Fruit fly (Drosophila melanogaster): ENCODE results near the gene bnl.

The bnl gene

dm6 chr3R:19783290-19783689 is 53.3 kb downstream of the bnl start, which contains the start of gene Acsx4:
Acsx4 (plus strand) TSS chr3R:19783522.
- no peak for TF ChIP-seq brk (GFP tag; optimal IDR thresholded peaks at IDR 0.05)
- no peak for TF ChIP-seq Mio (GFP tag; optimal IDR thresholded peaks at IDR 0.05)
- TF ChIP-seq Jra (GFP tag; optimal IDR thresholded peaks at IDR 0.05) = no peak
- no peak for TF ChIP-seq Hr83 (GFP tag; optimal IDR thresholded peaks at IDR 0.05; ENCODE audit: poor library complexity, severe bottlenecking)
- no peak for TF ChIP-seq Hnf4 (GFP tag; optimal IDR thresholded peaks at IDR 0.05)
- no peak for TF ChIP-seq sage (GFP tag; optimal IDR thresholded peaks at IDR 0.05)
- no peak for TF ChIP-seq dl (GFP tag; optimal IDR thresholded peaks at IDR 0.05; ENCODE audit: insufficient read depth in 1 of 2, partially characterized antibody in 2 of 2)
- TF ChIP-seq fru (GFP tag; optimal IDR thresholded peaks at IDR 0.05) = no peak
- no peak for TF ChIP-seq CrebA (GFP tag; optimal IDR thresholded peaks at IDR 0.05; ENCODE audit: borderline replicate concordance)
- no peak for TF ChIP-seq OdsH (GFP tag; optimal IDR thresholded peaks at IDR 0.05)
- TF ChIP-seq rgr (GFP tag; optimal IDR thresholded peaks at IDR 0.05) = no peak
- no peak for TF ChIP-seq Sp1 (GFP tag; optimal IDR thresholded peaks at IDR 0.05)
- no peak for TF ChIP-seq tai (GFP tag; optimal IDR thresholded peaks at IDR 0.05)
- TF ChIP-seq br (GFP tag; optimal IDR thresholded peaks at IDR 0.05) = no peak
- no peak for TF ChIP-seq Myc (optimal IDR thresholded peaks at IDR 0.05)
- no peak for TF ChIP-seq jim (GFP tag; optimal IDR thresholded peaks at IDR 0.05)
- TF ChIP-seq Rel (GFP tag; optimal IDR thresholded peaks at IDR 0.05) = no peak
- TF ChIP-seq Rel (tag; optimal IDR thresholded peaks at IDR 0.05) = no peak
- TF ChIP-seq dmrt93B (GFP tag; optimal IDR thresholded peaks at IDR 0.05) = no peak

- no peak for TF ChIP-seq Sp1 (GFP tag; optimal IDR thresholded peaks at IDR 0.05)
- no peak for TF ChIP-seq lola (GFP tag; optimal IDR thresholded peaks at IDR 0.05)
- TF ChIP-seq pan (optimal IDR thresholded peaks at IDR 0.05) = no peak
- TF ChIP-seq rgr (GFP tag; optimal IDR thresholded peaks at IDR 0.05) = no peak
- TF ChIP-seq tai (GFP tag; optimal IDR thresholded peaks at IDR 0.05) = no peak
- no peak for TF ChIP-seq usp (GFP tag; optimal IDR thresholded peaks at IDR 0.05)
- TF ChIP-seq jim (GFP tag; optimal IDR thresholded peaks at IDR 0.05) = no peak
- TF ChIP-seq Mio (GFP tag; optimal IDR thresholded peaks at IDR 0.05) = no peak
- TF ChIP-seq dl (GFP tag; optimal IDR thresholded peaks at IDR 0.05; ENCODE audit: insufficient read depth in 1 of 2, partially characterized antibody in 2 of 2) = no peak
- TF ChIP-seq CrebA (GFP tag; optimal IDR thresholded peaks at IDR 0.05; ENCODE audit: borderline replicate concordance) = no peak
- no peak for TF ChIP-seq ey (GFP tag; optimal IDR thresholded peaks at IDR 0.05)
- no peak for TF ChIP-seq Jra (GFP tag; optimal IDR thresholded peaks at IDR 0.05)
- TF ChIP-seq Vsx2 (GFP tag; optimal IDR thresholded peaks at IDR 0.05; ENCODE audit: partially characterized antibody) = no peak
- no peak for TF ChIP-seq CG9705 (GFP tag; optimal IDR thresholded peaks at IDR 0.05)
- no peak for TF ChIP-seq Dif (GFP tag; optimal IDR thresholded peaks at IDR 0.05; ENCODE audit: partially characterized antibody)
- no peak for TF ChIP-seq sage (GFP tag; optimal IDR thresholded peaks at IDR 0.05)
- TF ChIP-seq psq (GFP tag; optimal IDR thresholded peaks at IDR 0.05) = no peak
Observed at dm6 chr3R:19780946-19781345, 55.7 kb downstream of the bnl start, which contains the start of gene Acsx3. Acsx3 (plus strand) TSS chr3R:19781246.

dm6 chr3R:19778065-19778800 is 58.4 kb downstream of the bnl start, which contains the start of gene Acsx2:
Acsx2 (plus strand) TSS chr3R:19778750.
- TF ChIP-seq tai (GFP tag; optimal IDR thresholded peaks at IDR 0.05) (no peak), OdsH (GFP tag; optimal IDR thresholded peaks at IDR 0.05) (no peak), brk (GFP tag; optimal IDR thresholded peaks at IDR 0.05) (no peak), ey (GFP tag; optimal IDR thresholded peaks at IDR 0.05) (no peak), sage (GFP tag; optimal IDR thresholded peaks at IDR 0.05) (no peak), lola (GFP tag; optimal IDR thresholded peaks at IDR 0.05) (no peak), Myc (optimal IDR thresholded peaks at IDR 0.05) (no peak), GATAd (GFP tag; optimal IDR thresholded peaks at IDR 0.05) (no peak), psq (GFP tag; optimal IDR thresholded peaks at IDR 0.05) (no peak)

- TF ChIP-seq usp (GFP tag; optimal IDR thresholded peaks at IDR 0.05) = no peak
- no peak for TF ChIP-seq woc (GFP tag; optimal IDR thresholded peaks at IDR 0.05)
- TF ChIP-seq sv (GFP tag; optimal IDR thresholded peaks at IDR 0.05) = no peak
- no peak for TF ChIP-seq foxo (GFP tag; optimal IDR thresholded peaks at IDR 0.05)
- TF ChIP-seq CrebA (GFP tag; optimal IDR thresholded peaks at IDR 0.05; ENCODE audit: borderline replicate concordance) = no peak
- TF ChIP-seq CG9705 (GFP tag; optimal IDR thresholded peaks at IDR 0.05) = no peak
- no peak for TF ChIP-seq dl (GFP tag; optimal IDR thresholded peaks at IDR 0.05; ENCODE audit: insufficient read depth in 1 of 2, partially characterized antibody in 2 of 2)
- no peak for TF ChIP-seq Mio (GFP tag; optimal IDR thresholded peaks at IDR 0.05)
- TF ChIP-seq Hr78 (GFP tag; optimal IDR thresholded peaks at IDR 0.05) = no peak
- TF ChIP-seq ey (GFP tag; optimal IDR thresholded peaks at IDR 0.05) = no peak
- no peak for TF ChIP-seq Myc (optimal IDR thresholded peaks at IDR 0.05)
- no peak for TF ChIP-seq Sp1 (GFP tag; optimal IDR thresholded peaks at IDR 0.05)
- no peak for TF ChIP-seq dsf (GFP tag; optimal IDR thresholded peaks at IDR 0.05; ENCODE audit: borderline replicate concordance)
- TF ChIP-seq dmrt93B (GFP tag; optimal IDR thresholded peaks at IDR 0.05) = no peak
- no peak for TF ChIP-seq pan (optimal IDR thresholded peaks at IDR 0.05)
- TF ChIP-seq N (GFP tag; optimal IDR thresholded peaks at IDR 0.05) = no peak
- TF ChIP-seq rgr (GFP tag; optimal IDR thresholded peaks at IDR 0.05) = no peak
Observed at dm6 chr3R:19777180-19777579, 59.4 kb downstream of the bnl start, which contains the start of gene Acsx1R. Acsx1R (minus strand) TSS chr3R:19777280.
